Worm (Caenorhabditis elegans): ENCODE results near the gene emc-2.

Gene emc-2

ce11 chrII:1256742-1257141, 49.2 kb downstream of the emc-2 start:
- TF ChIP-seq aly-1 (tag; optimal IDR thresholded peaks at IDR 0.05): no peak

ce11 chrII:1255637-1256036, 50.3 kb downstream of the emc-2 start, which contains the start of gene clec-119:
clec-119 (plus strand) TSS chrII:1255937.
- TF ChIP-seq tbx-11 (GFP tag; IDR thresholded peaks at IDR 0.05): no peak
- TF ChIP-seq tra-4 (tag; optimal IDR thresholded peaks at IDR 0.05): no peak
- no peak for TF ChIP-seq hnd-1 (tag; optimal IDR thresholded peaks at IDR 0.05)
- TF ChIP-seq hmg-4 (GFP tag; optimal IDR thresholded peaks at IDR 0.05): no peak
- no peak for TF ChIP-seq ceh-13 (GFP tag; optimal IDR thresholded peaks at IDR 0.05)
- TF ChIP-seq tbx-37 (GFP tag; conservative IDR thresholded peaks at IDR 0.05): no peak
- no peak for TF ChIP-seq F13C5.2 (tag; optimal IDR thresholded peaks at IDR 0.05)
- TF ChIP-seq sea-1 (GFP tag; conservative IDR thresholded peaks at IDR 0.05): no peak
- TF ChIP-seq scrt-1 (GFP tag; IDR thresholded peaks at IDR 0.05): no peak
- no peak for TF ChIP-seq B0310.2 (tag; optimal IDR thresholded peaks at IDR 0.05)
- TF ChIP-seq aly-1 (tag; optimal IDR thresholded peaks at IDR 0.05): no peak
